Worm (Caenorhabditis elegans) whole organism, late embryonic: Measurements from ENCODE around the gene Y50D4C.6.

ENCODE experiments used
- ama-1 ChIP-seq: fragments of 150-350 bp; optimal IDR thresholded peaks from 2 replicates; lab custom pipeline; 2014
- dmd-4 ChIP-seq: sonication (generic microtip); optimal IDR thresholded peaks from 2 replicates; lab custom pipeline; 2016; ENCODE audit warnings: borderline replicate concordance, missing genetic modification characterization, missing compliant biosample characterization
- dve-1 ChIP-seq: sonication (generic microtip); optimal IDR thresholded peaks from 2 replicates; lab custom pipeline; 2017; ENCODE audit warnings: antibody characterized with exemption, mild to moderate bottlenecking, missing genetic modification characterization, missing compliant biosample characterization
- fkh-6 ChIP-seq: sonication (generic microtip); optimal IDR thresholded peaks from 2 replicates; lab custom pipeline; 2016; ENCODE audit warnings: missing genetic modification characterization, missing compliant biosample characterization
- sox-2 ChIP-seq: fragments of 200-800 bp; sonication (Bioruptor generic); IDR thresholded peaks from 2 replicates; pipeline ENCODE4 v1.3.6; 2022; ENCODE audit warnings: missing genetic modification reagents, missing genetic modification characterization, missing compliant biosample characterization
- unc-55 ChIP-seq: sonication (generic microtip); optimal IDR thresholded peaks from 2 replicates; lab custom pipeline; 2017; ENCODE audit warnings: missing biosample characterization, missing genetic modification reagents, missing genetic modification characterization
- unc-86 ChIP-seq: sonication (generic microtip); optimal IDR thresholded peaks from 2 replicates; lab custom pipeline; 2016; ENCODE audit warnings: missing genetic modification characterization, missing compliant biosample characterization

DNA sequence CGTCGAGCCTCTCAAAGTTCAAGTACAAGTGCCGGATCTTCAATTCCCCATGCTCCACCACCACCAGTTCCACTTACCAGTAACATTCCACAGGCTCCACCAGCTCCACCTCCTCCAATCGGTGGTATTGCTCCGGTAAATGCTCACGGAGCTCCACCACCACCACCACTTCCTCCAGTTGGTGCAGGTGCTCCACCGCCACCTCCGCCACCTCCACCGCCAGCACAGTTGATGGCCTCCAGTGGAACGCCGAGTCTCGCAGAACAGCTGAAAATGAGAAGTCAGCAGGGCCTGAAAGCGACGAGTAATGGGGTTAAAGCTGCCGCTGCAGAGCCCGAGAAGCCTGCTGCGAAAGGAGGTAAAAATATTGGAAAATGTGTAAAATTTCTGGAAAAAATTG is 40.6 kb upstream of the Y50D4C.6 start:
- TF ChIP-seq dmd-4 (tag; lab: Kevin White, UChicago) (no peak), unc-55 (GFP tag; lab: Kevin White, UChicago) (no peak), sox-2 (GFP tag; lab: Robert Waterston, UW) (no peak), dve-1 (tag; lab: Kevin White, UChicago) (no peak), fkh-6 (no peak), ama-1 (lab: Kevin White, UChicago) (no peak), unc-86 (tag; lab: Kevin White, UChicago) (no peak)
